Worm (Caenorhabditis elegans) whole organism, L4/young adult: ENCODE results near the gene M03C11.1.

ENCODE experiments used
- dao-5 ChIP-seq: sonication (generic microtip); optimal IDR thresholded peaks from 2 replicates; lab custom pipeline; 2016; ENCODE audit warnings: missing genotype, missing genetic modification characterization, moderate library complexity, missing compliant biosample characterization
- him-1 ChIP-seq: sonication (generic microtip); optimal IDR thresholded peaks from 2 replicates; lab custom pipeline; 2016; ENCODE audit warnings: missing genotype, missing genetic modification reagents, missing genetic modification characterization, missing compliant biosample characterization

- TF ChIP-seq dao-5 (no peak), him-1 (tag; lab: Kevin White, UChicago) (no peak)
Measured at ce11 chrIII:10364656-10365055, 31.2 kb downstream of the M03C11.1 start, which contains the start of gene tbc-8.
